Worm (Caenorhabditis elegans): ENCODE measurements around the gene col-117.
A peak's percentile ranks its signal among the peaks of the same experiment; 100 is the strongest.

col-117 gene

ce11 chrIV:8869624-8870023, 45.6 kb upstream of the col-117 start, which contains the start of gene npp-23:
npp-23 (minus strand) TSS chrIV:8869679.
- TF ChIP-seq hlh-4 (tag; optimal IDR thresholded peaks at IDR 0.05) (no peak), lin-35 (GFP tag; optimal IDR thresholded peaks at IDR 0.05) (peak; percentile 95 to 97), lin-14 (GFP tag; optimal IDR thresholded peaks at IDR 0.05) (no peak), snu-23 (GFP tag; optimal IDR thresholded peaks at IDR 0.05) (peak; percentile 72), ceh-82 (tag; optimal IDR thresholded peaks at IDR 0.05) (peak; percentile 40 to 53 (median 43)), egl-27 (tag; optimal IDR thresholded peaks at IDR 0.05) (no peak), fkh-4 (tag; optimal IDR thresholded peaks at IDR 0.05; ENCODE audit: borderline replicate concordance) (no peak), C34B4.2 (tag; optimal IDR thresholded peaks at IDR 0.05) (no peak), dsc-1 (tag; optimal IDR thresholded peaks at IDR 0.05) (peak; percentile 53), unc-130 (tag; optimal IDR thresholded peaks at IDR 0.05) (peak; percentile 46), xbp-1 (tag; optimal IDR thresholded peaks at IDR 0.05) (peak; percentile 51), Y116A8C.19 (tag; optimal IDR thresholded peaks at IDR 0.05; ENCODE audit: borderline replicate concordance) (no peak), lin-15B (tag; optimal IDR thresholded peaks at IDR 0.05) (peak; percentile 19), hlh-17 (GFP tag; optimal IDR thresholded peaks at IDR 0.05; ENCODE audit: borderline replicate concordance) (no peak), egl-13 (tag; optimal IDR thresholded peaks at IDR 0.05) (peak; percentile 12), aha-1 (tag; optimal IDR thresholded peaks at IDR 0.05) (no peak), nhr-237 (tag; optimal IDR thresholded peaks at IDR 0.05) (no peak), aly-2 (tag; optimal IDR thresholded peaks at IDR 0.05) (peak; percentile 11), jun-1 (tag; optimal IDR thresholded peaks at IDR 0.05) (no peak), lir-3 (tag; optimal IDR thresholded peaks at IDR 0.05; ENCODE audit: poor library complexity) (no peak), ceh-88 (GFP tag; IDR thresholded peaks at IDR 0.05) (no peak), swsn-7 (tag; optimal IDR thresholded peaks at IDR 0.05) (peak; percentile 50), mdl-1 (tag; optimal IDR thresholded peaks at IDR 0.05) (peak in 1 of 2 experiments; percentile 34), grh-1 (GFP tag; IDR thresholded peaks at IDR 0.05) (peak; percentile 38; the same call in 1 of the 2 replicates), nhr-19 (GFP tag; conservative IDR thresholded peaks at IDR 0.05) (peak; percentile 54), pqm-1 (tag; optimal IDR thresholded peaks at IDR 0.05) (no peak), nhr-71 (tag; optimal IDR thresholded peaks at IDR 0.05) (no peak), F16B12.6 (tag; optimal IDR thresholded peaks at IDR 0.05) (peak; percentile 18), elt-3 (tag; optimal IDR thresholded peaks at IDR 0.05) (peak in 1 of 6 experiments; percentile 13), fkh-8 (tag; optimal IDR thresholded peaks at IDR 0.05) (no peak), lin-13 (GFP tag; optimal IDR thresholded peaks at IDR 0.05) (peak; percentile 15), rnt-1 (tag; optimal IDR thresholded peaks at IDR 0.05) (peak; percentile 58), skn-1 (tag; optimal IDR thresholded peaks at IDR 0.05) (peak; percentile 51), snpc-4 (tag; optimal IDR thresholded peaks at IDR 0.05) (peak; percentile 15), sup-37 (GFP tag; optimal IDR thresholded peaks at IDR 0.05) (no peak), nhr-20 (tag; optimal IDR thresholded peaks at IDR 0.05) (peak; percentile 59), unc-62 (GFP tag; optimal IDR thresholded peaks at IDR 0.05) (no peak), nhr-12 (tag; optimal IDR thresholded peaks at IDR 0.05) (no peak), pag-3 (tag; optimal IDR thresholded peaks at IDR 0.05; ENCODE audit: borderline replicate concordance, insufficient read depth) (no peak), ztf-4 (tag; optimal IDR thresholded peaks at IDR 0.05) (no peak), blmp-1 (tag; optimal IDR thresholded peaks at IDR 0.05) (peak; percentile 58), efl-1 (optimal IDR thresholded peaks at IDR 0.05) (peak; percentile 96 to 99), efl-1 (GFP tag; optimal IDR thresholded peaks at IDR 0.05 in 1 of 2) (peak; percentile 96 to 99), dpl-1 (GFP tag; optimal IDR thresholded peaks at IDR 0.05) (peak; percentile 93 to 96 (median 95)), nhr-11 (tag; optimal IDR thresholded peaks at IDR 0.05) (no peak), tlp-1 (tag; optimal IDR thresholded peaks at IDR 0.05) (no peak), C16A3.4 (tag; optimal IDR thresholded peaks at IDR 0.05) (peak; percentile 37), lsy-2 (tag; optimal IDR thresholded peaks at IDR 0.05) (peak in 1 of 2 experiments; percentile 60), ceh-90 (tag; optimal IDR thresholded peaks at IDR 0.05) (no peak), ets-5 (GFP tag; IDR thresholded peaks at IDR 0.05) (no peak), sptf-1 (tag; optimal IDR thresholded peaks at IDR 0.05) (no peak), mep-1 (tag; optimal IDR thresholded peaks at IDR 0.05) (peak; percentile 72)

All from whole organism, L1 larva.